Worm (Caenorhabditis elegans): ENCODE data around the gene grl-27.

DNA sequence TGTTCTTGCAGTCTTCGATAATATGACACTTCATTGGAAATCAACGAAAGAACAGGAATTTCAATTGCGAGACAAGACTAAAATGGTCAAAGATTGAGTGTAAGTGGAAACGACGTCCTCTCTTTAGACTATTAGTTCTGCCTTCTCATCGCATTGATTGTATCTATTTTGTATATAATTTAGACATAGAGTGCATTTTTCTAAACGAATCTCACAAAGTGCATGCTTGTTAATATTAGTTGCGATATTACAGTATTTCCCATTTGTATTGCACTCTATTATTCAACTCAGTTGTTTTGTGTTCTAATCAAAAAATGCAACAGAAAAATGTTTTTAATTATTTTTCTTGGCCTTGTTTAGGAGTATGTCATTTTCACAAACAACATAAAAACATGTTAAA lies 37.4 kb downstream of the grl-27 start, which contains the start of gene nhr-93:
- TF ChIP-seq him-1 (tag; optimal IDR thresholded peaks at IDR 0.05) (no peak), W03F9.2 (tag; optimal IDR thresholded peaks at IDR 0.05) (no peak), dao-5 (tag; optimal IDR thresholded peaks at IDR 0.05) (no peak)
